Worm (Caenorhabditis elegans) whole organism, L4/young adult: ENCODE results near the gene cld-9.

Experiments used
- W03F9.2 ChIP-seq: fragments of 150-350 bp; optimal IDR thresholded peaks from 2 replicates; lab custom pipeline; 2014; ENCODE audit warnings: missing biosample characterization, missing genetic modification characterization
- dao-5 ChIP-seq: sonication (generic microtip); optimal IDR thresholded peaks from 2 replicates; lab custom pipeline; 2016; ENCODE audit warnings: missing genotype, missing genetic modification characterization, moderate library complexity, missing compliant biosample characterization
- him-1 ChIP-seq: sonication (generic microtip); optimal IDR thresholded peaks from 2 replicates; lab custom pipeline; 2016; ENCODE audit warnings: missing genotype, missing genetic modification reagents, missing genetic modification characterization, missing compliant biosample characterization

Gene cld-9

ce11 chrV:13775529-13775928 lies 23.8 kb upstream of the cld-9 start, which contains the start of gene F53C11.1:
TSS of gene F53C11.1 (plus strand) at chrV:13775796.
- TF ChIP-seq dao-5 (tag; lab: Kevin White, UChicago) (no peak), him-1 (tag; lab: Kevin White, UChicago) (no peak), W03F9.2 (tag; lab: Kevin White, UChicago) (no peak)

- TF ChIP-seq W03F9.2 (tag; lab: Kevin White, UChicago) = no peak
- TF ChIP-seq him-1 (tag; lab: Kevin White, UChicago) = no peak
- no peak for TF ChIP-seq dao-5 (tag; lab: Kevin White, UChicago)
These were observed 19.5 kb upstream of the cld-9 start, which contains the start of gene F20G2.5 for ce11 chrV:13771209-13771608. TSS of gene F20G2.5 (plus strand) at chrV:13771509.

- TF ChIP-seq W03F9.2 (tag; lab: Kevin White, UChicago) (no peak), dao-5 (tag; lab: Kevin White, UChicago) (no peak), him-1 (tag; lab: Kevin White, UChicago) (no peak)
These were observed 17.3 kb upstream of the cld-9 start, which contains the start of gene nas-24 for ce11 chrV:13768941-13769436. TSS of gene nas-24 (plus strand) at chrV:13769386.

- no peak for TF ChIP-seq W03F9.2 (tag; lab: Kevin White, UChicago)
- no peak for TF ChIP-seq dao-5 (tag; lab: Kevin White, UChicago)
- TF ChIP-seq him-1 (tag; lab: Kevin White, UChicago) = no peak
These were observed 16.7 kb upstream of the cld-9 start, which contains the start of gene F20G2.3 for ce11 chrV:13768388-13768787. TSS of gene F20G2.3 (minus strand) at chrV:13768488.

- TF ChIP-seq him-1 (tag; lab: Kevin White, UChicago) (no peak), W03F9.2 (tag; lab: Kevin White, UChicago) (no peak), dao-5 (tag; lab: Kevin White, UChicago) (no peak)
These were observed 12.0 kb upstream of the cld-9 start for ce11 chrV:13763723-13764122.

ce11 chrV:13762426-13763127 lies 10.9 kb upstream of the cld-9 start, which contains the start of gene F20G2.6:
TSS of gene F20G2.6 (plus strand) at chrV:13763077.
- TF ChIP-seq W03F9.2 (tag; lab: Kevin White, UChicago) = no peak
- no peak for TF ChIP-seq him-1 (tag; lab: Kevin White, UChicago)
- no peak for TF ChIP-seq dao-5 (tag; lab: Kevin White, UChicago)

- TF ChIP-seq him-1 (tag; lab: Kevin White, UChicago) = no peak
- no peak for TF ChIP-seq dao-5 (tag; lab: Kevin White, UChicago)
- no peak for TF ChIP-seq W03F9.2 (tag; lab: Kevin White, UChicago)
These were observed 5.7 kb upstream of the cld-9 start for ce11 chrV:13757349-13757748.

ce11 chrV:13756359-13757091 lies 4.8 kb upstream of the cld-9 start, which contains the start of gene F20G2.2:
TSS of gene F20G2.2 (minus strand) at chrV:13756409.
- TF ChIP-seq dao-5 (tag; lab: Kevin White, UChicago) (no peak), W03F9.2 (tag; lab: Kevin White, UChicago) (no peak), him-1 (tag; lab: Kevin White, UChicago) (no peak)

- TF ChIP-seq him-1 (tag; lab: Kevin White, UChicago) = no peak
- TF ChIP-seq dao-5 (tag; lab: Kevin White, UChicago) = no peak
- TF ChIP-seq W03F9.2 (tag; lab: Kevin White, UChicago) = no peak
These were observed 1.8 kb upstream of the cld-9 start, which contains the start of gene F20G2.1 for ce11 chrV:13753481-13753880. TSS of gene F20G2.1 (minus strand) at chrV:13753581.

ce11 chrV:13748658-13749057 lies 3.0 kb downstream of the cld-9 start, which contains the start of gene F35E12.10:
TSS of gene F35E12.10 (minus strand) at chrV:13748758.
- TF ChIP-seq him-1 (tag; lab: Kevin White, UChicago) (no peak), dao-5 (tag; lab: Kevin White, UChicago) (no peak), W03F9.2 (tag; lab: Kevin White, UChicago) (no peak)

- no peak for TF ChIP-seq dao-5 (tag; lab: Kevin White, UChicago)
- TF ChIP-seq W03F9.2 (tag; lab: Kevin White, UChicago) = no peak
- no peak for TF ChIP-seq him-1 (tag; lab: Kevin White, UChicago)
These were observed 6.8 kb downstream of the cld-9 start, which contains the start of gene F35E12.9 for ce11 chrV:13744901-13745300. TSS of gene F35E12.9 (minus strand) at chrV:13745127.

ce11 chrV:13739901-13740300 lies 11.8 kb downstream of the cld-9 start:
- TF ChIP-seq dao-5 (tag; lab: Kevin White, UChicago) (no peak), him-1 (tag; lab: Kevin White, UChicago) (no peak)

- TF ChIP-seq W03F9.2 (tag; lab: Kevin White, UChicago) (no peak), dao-5 (tag; lab: Kevin White, UChicago) (no peak), him-1 (tag; lab: Kevin White, UChicago) (no peak)
These were observed 13.3 kb downstream of the cld-9 start, which contains the start of gene irg-5 for ce11 chrV:13738374-13738773. TSS of gene irg-5 (minus strand) at chrV:13738474.
